Worm (Caenorhabditis elegans): ENCODE results near the gene F48E8.2.

- no peak for TF ChIP-seq fos-1 (tag; optimal IDR thresholded peaks at IDR 0.05)
- TF ChIP-seq lin-39 (tag; optimal IDR thresholded peaks at IDR 0.05), result no peak
- no peak for TF ChIP-seq skn-1 (tag; optimal IDR thresholded peaks at IDR 0.05)
- no peak for TF ChIP-seq peb-1 (tag; optimal IDR thresholded peaks at IDR 0.05)
- TF ChIP-seq egl-27 (tag; optimal IDR thresholded peaks at IDR 0.05), result no peak
- no peak for TF ChIP-seq nhr-237 (tag; optimal IDR thresholded peaks at IDR 0.05)
- no peak for TF ChIP-seq R02D3.7 (tag; optimal IDR thresholded peaks at IDR 0.05)
- TF ChIP-seq aly-2 (tag; optimal IDR thresholded peaks at IDR 0.05), result no peak
- no peak for TF ChIP-seq lsy-2 (tag; optimal IDR thresholded peaks at IDR 0.05)
These were observed 22.2 kb downstream of the F48E8.2 start for ce11 chrIII:5486345-5486744.

All from whole organism, L2 larva.